Fruit fly (Drosophila melanogaster) whole organism, embryonic: ENCODE data around the gene lok.

ENCODE experiments used
- ATbp ChIP-seq: fragments of 200-800 bp; sonication (Bioruptor generic); optimal IDR thresholded peaks from 2 replicates; lab custom pipeline; 2017; ENCODE audit warnings: missing biosample characterization, mild to moderate bottlenecking, missing genetic modification characterization, missing genetic modification reagents
- BEAF-32 ChIP-seq: fragments of 200-800 bp; sonication (Bioruptor generic); optimal IDR thresholded peaks from 3 replicates; lab custom pipeline; 2017; ENCODE audit warnings: missing biosample characterization, missing genetic modification characterization, mild to moderate bottlenecking, moderate library complexity, missing genetic modification reagents
- BtbVII ChIP-seq: fragments of 200-800 bp; sonication (Bioruptor generic); optimal IDR thresholded peaks from 3 replicates; lab custom pipeline; 2017; ENCODE audit warnings: missing biosample characterization, mild to moderate bottlenecking, missing genetic modification characterization
- CG10431 ChIP-seq: fragments of 200-800 bp; sonication (Bioruptor generic); optimal IDR thresholded peaks from 3 replicates; lab custom pipeline; 2018; ENCODE audit warnings: missing biosample characterization, mild to moderate bottlenecking, missing genetic modification characterization
- CG12071 ChIP-seq: fragments of 200-800 bp; sonication (Bioruptor generic); optimal IDR thresholded peaks from 3 replicates; lab custom pipeline; 2018; ENCODE audit warnings: missing biosample characterization, mild to moderate bottlenecking, missing genetic modification characterization
- CG12104 ChIP-seq: fragments of 200-800 bp; sonication (Bioruptor generic); optimal IDR thresholded peaks from 3 replicates; lab custom pipeline; 2016; ENCODE audit warnings: missing biosample characterization, missing genetic modification characterization
- CG1233 ChIP-seq: fragments of 200-800 bp; sonication (Bioruptor generic); optimal IDR thresholded peaks from 4 replicates; lab custom pipeline; 2018; ENCODE audit warnings: missing biosample characterization, mild to moderate bottlenecking, missing genetic modification characterization
- CG12744 ChIP-seq: fragments of 200-800 bp; sonication (Bioruptor generic); optimal IDR thresholded peaks from 2 replicates; lab custom pipeline; 2016; ENCODE audit warnings: missing biosample characterization, missing genetic modification characterization
- CG15514 ChIP-seq: fragments of 200-800 bp; sonication (Bioruptor generic); optimal IDR thresholded peaks from 3 replicates; lab custom pipeline; 2017; ENCODE audit warnings: missing biosample characterization, missing genetic modification characterization, mild to moderate bottlenecking, moderate library complexity, missing genetic modification reagents
- CG1602 ChIP-seq: fragments of 200-800 bp; sonication (Bioruptor generic); optimal IDR thresholded peaks from 3 replicates; lab custom pipeline; 2016; ENCODE audit warnings: missing biosample characterization, missing genetic modification characterization
- CG18599 ChIP-seq: fragments of 200-800 bp; sonication (Bioruptor generic); optimal IDR thresholded peaks from 3 replicates; lab custom pipeline; 2017; ENCODE audit warnings: missing biosample characterization, missing genetic modification characterization, mild to moderate bottlenecking, moderate library complexity, missing genetic modification reagents
- CG2116 ChIP-seq: fragments of 200-800 bp; sonication (Bioruptor generic); optimal IDR thresholded peaks from 3 replicates; lab custom pipeline; 2018; ENCODE audit warnings: missing biosample characterization, mild to moderate bottlenecking, missing genetic modification characterization
- CG2120 ChIP-seq: fragments of 200-800 bp; sonication (Bioruptor generic); optimal IDR thresholded peaks from 3 replicates; lab custom pipeline; 2016; ENCODE audit warnings: missing biosample characterization, missing genetic modification characterization
- CG2712 ChIP-seq: fragments of 200-800 bp; optimal IDR thresholded peaks from 3 replicates; lab custom pipeline; 2019; ENCODE audit warnings: missing biosample characterization, mild to moderate bottlenecking, missing genetic modification characterization, moderate library complexity
- CG2875 ChIP-seq: fragments of 200-800 bp; sonication (Bioruptor generic); optimal IDR thresholded peaks from 2 replicates; lab custom pipeline; 2017; ENCODE audit warnings: missing biosample characterization, mild to moderate bottlenecking, missing genetic modification characterization, missing genetic modification reagents
- CG30020 ChIP-seq: fragments of 200-800 bp; optimal IDR thresholded peaks from 2 replicates; lab custom pipeline; 2019; ENCODE audit warnings: missing biosample characterization, mild to moderate bottlenecking, missing genetic modification characterization, moderate library complexity
- CG30403 ChIP-seq: fragments of 200-800 bp; sonication (Bioruptor generic); optimal IDR thresholded peaks from 3 replicates; lab custom pipeline; 2016; ENCODE audit warnings: missing biosample characterization, missing genetic modification characterization
- CG42726 ChIP-seq: fragments of 200-800 bp; sonication (Bioruptor generic); IDR thresholded peaks from 2 replicates; pipeline ENCODE4 v1.3.6; 2022; ENCODE audit warnings: missing biosample characterization, missing genetic modification characterization; ENCODE audit not compliant: partially characterized antibody
- CG5245 ChIP-seq: fragments of 200-800 bp; sonication (Bioruptor generic); optimal IDR thresholded peaks from 3 replicates; lab custom pipeline; 2016; ENCODE audit warnings: missing biosample characterization, missing genetic modification characterization
- CG9437 ChIP-seq: fragments of 200-800 bp; sonication (Bioruptor generic); optimal IDR thresholded peaks from 2 replicates; lab custom pipeline; 2018; ENCODE audit warnings: missing biosample characterization, mild to moderate bottlenecking, missing genetic modification characterization
- CrebB ChIP-seq: fragments of 200-800 bp; sonication (Bioruptor generic); optimal IDR thresholded peaks from 3 replicates; lab custom pipeline; 2018; ENCODE audit warnings: missing biosample characterization, mild to moderate bottlenecking, missing genetic modification characterization
- Dfd ChIP-seq, 2 experiments: fragments of >200 bp; optimal IDR thresholded peaks; 2 replicates each; lab custom pipeline; 2017; ENCODE audit warnings: missing biosample characterization in 2 of 2, missing genetic modification characterization in 2 of 2
- Doc2 ChIP-seq: fragments of 200-800 bp; sonication (Bioruptor generic); IDR thresholded peaks from 2 replicates; pipeline ENCODE4 v1.3.6; 2022; ENCODE audit warnings: missing biosample characterization, missing genetic modification characterization
- Doc3 ChIP-seq: fragments of 200-800 bp; sonication (Bioruptor generic); IDR thresholded peaks from 3 replicates; pipeline ENCODE4 v1.3.6; 2022; ENCODE audit warnings: missing biosample characterization, missing genetic modification characterization; ENCODE audit not compliant: partially characterized antibody
- Dp ChIP-seq: fragments of 200-800 bp; sonication (Bioruptor generic); optimal IDR thresholded peaks from 2 replicates; lab custom pipeline; 2018; ENCODE audit warnings: missing biosample characterization, mild to moderate bottlenecking, missing genetic modification characterization, moderate library complexity
- Dref ChIP-seq: fragments of 200-800 bp; sonication (Bioruptor generic); IDR thresholded peaks from 2 replicates; pipeline ENCODE4 v1.3.6; 2022; ENCODE audit warnings: missing biosample characterization, missing genetic modification characterization
- Elba2 ChIP-seq: fragments of 200-800 bp; sonication (Bioruptor generic); optimal IDR thresholded peaks from 3 replicates; lab custom pipeline; 2016; ENCODE audit warnings: missing biosample characterization, missing genetic modification characterization
- Hr51 ChIP-seq, 2 experiments: fragments of 200-800 bp; sonication (Bioruptor generic); optimal IDR thresholded peaks; 2 replicates in 1 of 2; 3 replicates in 1 of 2; lab custom pipeline; 2016 to 2018; ENCODE audit warnings: missing biosample characterization in 2 of 2, missing genetic modification characterization in 2 of 2, mild to moderate bottlenecking in 1 of 2, moderate library complexity in 1 of 2
- Kr ChIP-seq: fragments of 200-800 bp; sonication (Bioruptor generic); optimal IDR thresholded peaks from 2 replicates; lab custom pipeline; 2017; ENCODE audit warnings: missing biosample characterization, mild to moderate bottlenecking, missing genetic modification characterization
- Med ChIP-seq: fragments of 200-800 bp; sonication (Bioruptor generic); peaks from one replicate; lab custom pipeline; 2016; ENCODE audit warnings: missing biosample characterization, missing genetic modification characterization, mild to moderate bottlenecking, inconsistent platforms, moderate library complexity
- Mrtf ChIP-seq: fragments of 200-800 bp; sonication (Bioruptor generic); IDR thresholded peaks from 3 replicates; pipeline ENCODE4 v1.3.6; 2022; ENCODE audit warnings: missing biosample characterization, missing genetic modification characterization
- Six4 ChIP-seq: fragments of 200-800 bp; sonication (Bioruptor generic); optimal IDR thresholded peaks from 2 replicates; lab custom pipeline; 2016; ENCODE audit warnings: missing biosample characterization, missing genetic modification characterization
- Sox102F ChIP-seq: fragments of 200-800 bp; sonication (Bioruptor generic); optimal IDR thresholded peaks from 2 replicates; lab custom pipeline; 2018; ENCODE audit warnings: missing biosample characterization, mild to moderate bottlenecking, missing genetic modification characterization, moderate library complexity
- bbx ChIP-seq: fragments of 200-800 bp; sonication (Bioruptor generic); IDR thresholded peaks from 2 replicates; pipeline ENCODE4 v1.3.6; 2022; ENCODE audit warnings: missing biosample characterization, missing genetic modification characterization; ENCODE audit not compliant: partially characterized antibody
- br ChIP-seq: fragments of >200 bp; optimal IDR thresholded peaks from 2 replicates; lab custom pipeline; 2017
- emc ChIP-seq: fragments of 200-800 bp; sonication (Bioruptor generic); optimal IDR thresholded peaks from 2 replicates; lab custom pipeline; 2016; ENCODE audit warnings: missing biosample characterization, missing genetic modification characterization
- fd64A ChIP-seq: fragments of 200-800 bp; sonication (Bioruptor generic); optimal IDR thresholded peaks from 3 replicates; lab custom pipeline; 2018; ENCODE audit warnings: missing biosample characterization, mild to moderate bottlenecking, missing genetic modification characterization
- grn ChIP-seq: fragments of 200-800 bp; sonication (Bioruptor generic); optimal IDR thresholded peaks from 3 replicates; lab custom pipeline; 2017; ENCODE audit warnings: missing biosample characterization, missing genetic modification characterization
- hb ChIP-seq: fragments of 200-800 bp; sonication (Bioruptor generic); IDR thresholded peaks from 3 replicates; pipeline ENCODE4 v1.3.6; 2022; ENCODE audit warnings: missing biosample characterization, missing genetic modification characterization; ENCODE audit not compliant: partially characterized antibody
- insv ChIP-seq, 2 experiments: fragments of 200-800 bp; sonication (Bioruptor generic); optimal IDR thresholded peaks; 3 replicates each; lab custom pipeline; 2016 to 2018; ENCODE audit warnings: missing biosample characterization in 2 of 2, missing genetic modification characterization in 2 of 2
- kah ChIP-seq: fragments of 200-800 bp; sonication (Bioruptor generic); optimal IDR thresholded peaks from 2 replicates; lab custom pipeline; 2018; ENCODE audit warnings: missing biosample characterization, mild to moderate bottlenecking, missing genetic modification characterization
- lab ChIP-seq: fragments of 200-800 bp; sonication (Bioruptor generic); optimal IDR thresholded peaks from 3 replicates; lab custom pipeline; 2017; ENCODE audit warnings: missing biosample characterization, missing genetic modification characterization, mild to moderate bottlenecking, moderate library complexity, missing genetic modification reagents
- lmd ChIP-seq: fragments of 200-800 bp; sonication (Bioruptor generic); IDR thresholded peaks from 2 replicates; pipeline ENCODE4 v1.3.6; 2022; ENCODE audit warnings: missing biosample characterization, missing genetic modification characterization
- nerfin-1 ChIP-seq: fragments of 200-800 bp; sonication (Bioruptor generic); optimal IDR thresholded peaks from 3 replicates; lab custom pipeline; 2019; ENCODE audit warnings: missing biosample characterization, mild to moderate bottlenecking, missing genetic modification characterization, moderate library complexity
- oc ChIP-seq: fragments of 200-800 bp; sonication (Bioruptor generic); optimal IDR thresholded peaks from 2 replicates; lab custom pipeline; 2018; ENCODE audit warnings: missing biosample characterization, mild to moderate bottlenecking, missing genetic modification characterization, moderate library complexity
- phol ChIP-seq: fragments of 200-800 bp; sonication (Bioruptor generic); optimal IDR thresholded peaks from 3 replicates; lab custom pipeline; 2018; ENCODE audit warnings: missing biosample characterization, mild to moderate bottlenecking, missing genetic modification characterization, moderate library complexity
- ro ChIP-seq: fragments of 200-800 bp; sonication (Bioruptor generic); IDR thresholded peaks from 2 replicates; pipeline ENCODE4 v1.3.6; 2022; ENCODE audit warnings: missing biosample characterization, missing genetic modification characterization
- row ChIP-seq: fragments of 200-800 bp; sonication (Bioruptor generic); IDR thresholded peaks from 3 replicates; pipeline ENCODE4 v1.3.6; 2022; ENCODE audit warnings: missing biosample characterization, missing genetic modification characterization
- sima ChIP-seq: fragments of 200-800 bp; sonication (Bioruptor generic); optimal IDR thresholded peaks from 2 replicates; lab custom pipeline; 2016; ENCODE audit warnings: missing biosample characterization, missing genetic modification characterization
- so ChIP-seq: fragments of 200-800 bp; sonication (Bioruptor generic); IDR thresholded peaks from 3 replicates; pipeline ENCODE4 v1.3.6; 2022; ENCODE audit warnings: missing biosample characterization, missing genetic modification characterization
- wor ChIP-seq: fragments of 200-800 bp; sonication (Bioruptor generic); IDR thresholded peaks from 2 replicates; pipeline ENCODE4 v1.3.6; 2022; ENCODE audit warnings: missing biosample characterization, missing genetic modification characterization

lok gene

DNA sequence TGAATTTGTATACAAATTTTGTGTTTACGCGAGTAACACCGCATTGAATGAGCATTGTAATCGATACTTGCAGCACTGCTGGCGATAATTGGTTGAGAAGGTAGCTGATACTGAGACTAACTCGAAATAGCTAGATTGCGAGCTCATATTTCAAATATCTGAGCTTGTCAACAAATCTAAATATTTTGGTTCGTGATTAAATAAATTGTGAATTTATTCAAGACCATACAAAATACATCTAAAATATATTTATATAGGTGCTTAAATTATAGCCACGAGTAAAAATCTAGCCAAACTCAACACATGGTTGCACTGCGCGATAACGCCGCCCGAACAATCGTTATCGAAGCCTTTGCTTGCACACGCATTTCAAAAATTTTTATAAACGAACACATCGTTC, 32.6 kb downstream of the lok start, which contains the start of the genes Taf13 and nesd (continued):
- peak; percentile 64 for TF ChIP-seq phol
- TF ChIP-seq CG30403, result peak; percentile 62
- TF ChIP-seq ro (GFP tag; lab: Robert Waterston, UW), result no peak
- TF ChIP-seq CG42726 (GFP tag; lab: Robert Waterston, UW), result no peak
- peak in 1 of 2 experiments; percentile 25 for TF ChIP-seq insv (GFP tag; optimal IDR thresholded peaks at IDR 0.05; lab: Kevin White, UChicago)
- no peak for TF ChIP-seq emc (GFP tag; lab: Kevin White, UChicago)
- no peak for TF ChIP-seq Doc2 (GFP tag; lab: Robert Waterston, UW)
- peak; percentile 39 for TF ChIP-seq nerfin-1 (tag; lab: Kevin White, UChicago)
- TF ChIP-seq lab, result peak; percentile 20
- TF ChIP-seq CG12744 (GFP tag; lab: Kevin White, UChicago), result no peak
- TF ChIP-seq hb (GFP tag; lab: Robert Waterston, UW), result peak; percentile 55; the same call in 1 of the 3 replicates
- no peak for TF ChIP-seq br (lab: Kevin White, UChicago)
- no peak for TF ChIP-seq wor (GFP tag; lab: Robert Waterston, UW)
- peak; percentile 85 for TF ChIP-seq Dp
- TF ChIP-seq CG2120 (GFP tag; lab: Kevin White, UChicago), result peak; percentile 68
- TF ChIP-seq Dref (GFP tag; lab: Robert Waterston, UW), result peak; percentile 81
- no peak for TF ChIP-seq CG5245 (GFP tag; lab: Kevin White, UChicago)
- TF ChIP-seq oc (tag; lab: Kevin White, UChicago), result no peak
- TF ChIP-seq kah (GFP tag; lab: Kevin White, UChicago), result no peak
- peak; percentile 48 for TF ChIP-seq Elba2
- peak; percentile 64 for TF ChIP-seq CG2712 (tag; lab: Kevin White, UChicago)
- TF ChIP-seq CG1602 (GFP tag; lab: Kevin White, UChicago), result no peak
- no peak for TF ChIP-seq BtbVII
- TF ChIP-seq Kr (GFP tag; lab: Kevin White, UChicago), result no peak
- TF ChIP-seq CG1233 (GFP tag; lab: Kevin White, UChicago), result no peak
- TF ChIP-seq lmd (GFP tag; lab: Robert Waterston, UW), result peak; percentile 6; the same call in 1 of the 2 replicates
- TF ChIP-seq CG10431 (GFP tag; lab: Kevin White, UChicago), result no peak
- TF ChIP-seq CG18599 (GFP tag; lab: Kevin White, UChicago), result peak; percentile 12
- TF ChIP-seq CG12104 (GFP tag; lab: Kevin White, UChicago), result no peak
- no peak for TF ChIP-seq grn
- TF ChIP-seq CG30020, result peak; percentile 80
- TF ChIP-seq CG9437 (GFP tag; lab: Kevin White, UChicago), result peak; percentile 35
- TF ChIP-seq fd64A (GFP tag; lab: Kevin White, UChicago), result no peak
- no peak for TF ChIP-seq CG12071 (GFP tag; lab: Kevin White, UChicago)
- no peak for TF ChIP-seq ATbp
- peak; percentile 85 for TF ChIP-seq BEAF-32 (GFP tag; lab: Kevin White, UChicago)
- peak; percentile 65 for TF ChIP-seq CG15514 (GFP tag; lab: Kevin White, UChicago)
- no peak for TF ChIP-seq Dfd (GFP tag; optimal IDR thresholded peaks at IDR 0.05; lab: Kevin White, UChicago)
- TF ChIP-seq Sox102F (GFP tag; lab: Kevin White, UChicago), result no peak
- TF ChIP-seq bbx (GFP tag; lab: Robert Waterston, UW), result peak; percentile 48
- TF ChIP-seq CG2116 (GFP tag; lab: Kevin White, UChicago), result peak; percentile 100
- no peak for TF ChIP-seq CG2875 (GFP tag; lab: Kevin White, UChicago)
- TF ChIP-seq so (GFP tag; lab: Robert Waterston, UW), result no peak
- TF ChIP-seq Six4 (GFP tag; lab: Kevin White, UChicago), result no peak
- TF ChIP-seq Mrtf (GFP tag; lab: Robert Waterston, UW), result no peak
- TF ChIP-seq sima (GFP tag; lab: Kevin White, UChicago), result no peak
- no peak for TF ChIP-seq CrebB (tag; lab: Kevin White, UChicago)
- TF ChIP-seq Med (GFP tag; lab: Kevin White, UChicago), result peak; percentile 81
- peak; percentile 60 for TF ChIP-seq Doc3 (GFP tag; lab: Robert Waterston, UW)
- peak; percentile 25 to 40 for TF ChIP-seq Hr51 (GFP tag; optimal IDR thresholded peaks at IDR 0.05; lab: Kevin White, UChicago)
- TF ChIP-seq row (GFP tag; lab: Robert Waterston, UW), result peak; percentile 94
